Fruit fly (Drosophila melanogaster): ENCODE results near the gene Smyd3.
A peak's percentile ranks its signal among the peaks of the same experiment; 100 is the strongest.

Gene Smyd3

DNA sequence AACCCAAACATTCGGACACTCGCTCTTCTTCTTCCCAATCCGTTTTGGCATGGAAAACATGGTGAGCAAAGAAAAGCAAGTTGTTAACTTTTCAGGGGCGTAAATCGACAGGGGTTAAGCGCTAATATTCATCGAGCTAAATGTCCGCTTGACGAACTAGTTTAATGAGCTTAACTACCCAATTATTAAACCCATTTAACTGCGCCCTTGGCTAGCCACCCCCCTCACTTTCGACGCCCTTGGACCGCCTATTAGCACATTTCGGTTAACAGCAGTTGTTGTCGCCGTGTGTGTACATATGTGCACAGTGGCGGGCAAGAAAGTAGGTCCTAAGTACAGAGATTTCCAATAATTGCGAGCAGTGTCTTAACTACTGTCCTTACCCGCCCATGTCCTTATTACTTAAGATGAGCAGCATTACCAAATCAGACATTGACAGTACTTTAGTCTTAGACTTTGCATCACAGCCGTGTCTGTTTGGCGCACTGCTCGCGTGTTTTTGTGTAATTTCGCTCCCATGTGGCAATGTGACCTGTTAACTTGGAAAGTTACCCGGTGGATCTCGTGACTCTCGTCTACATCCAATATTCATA lies 19.1 kb downstream of the Smyd3 start (continued):
- TF ChIP-seq YL-1 (GFP tag; optimal IDR thresholded peaks at IDR 0.05) (peak; percentile 49), CG7987 (GFP tag; optimal IDR thresholded peaks at IDR 0.05) (peak; percentile 87), bsh (GFP tag; optimal IDR thresholded peaks at IDR 0.05) (peak; percentile 51 to 83), Doc2 (GFP tag; IDR thresholded peaks at IDR 0.05) (peak; percentile 64), CG2120 (GFP tag; optimal IDR thresholded peaks at IDR 0.05) (peak; percentile 99), CG10366 (GFP tag; IDR thresholded peaks at IDR 0.05) (peak; percentile 94), ci (GFP tag; IDR thresholded peaks at IDR 0.05) (peak; percentile 96), slbo (GFP tag; IDR thresholded peaks at IDR 0.05) (peak; percentile 98), CG18476 (GFP tag; optimal IDR thresholded peaks at IDR 0.05) (peak; percentile 77), eve (GFP tag; optimal IDR thresholded peaks at IDR 0.05) (peak in 1 of 2 experiments; percentile 18), NK7.1 (GFP tag; optimal IDR thresholded peaks at IDR 0.05) (peak; percentile 81), CG8290 (GFP tag; optimal IDR thresholded peaks at IDR 0.05) (peak; percentile 29), CG8290 (tag; optimal IDR thresholded peaks at IDR 0.05) (peak in 1 of 2 experiments; percentile 99), Aef1 (GFP tag; IDR thresholded peaks at IDR 0.05) (peak; percentile 93), CG5953 (GFP tag; IDR thresholded peaks at IDR 0.05) (peak; percentile 72), CG8089 (GFP tag; optimal IDR thresholded peaks at IDR 0.05) (peak; percentile 86), Tbp (GFP tag; optimal IDR thresholded peaks at IDR 0.05) (no peak), sob (GFP tag; IDR thresholded peaks at IDR 0.05) (peak; percentile 95), CG11723 (GFP tag; optimal IDR thresholded peaks at IDR 0.05) (peak; percentile 77), ac (GFP tag; optimal IDR thresholded peaks at IDR 0.05) (no peak), CG16779 (GFP tag; IDR thresholded peaks at IDR 0.05) (peak; percentile 96), fd64A (GFP tag; optimal IDR thresholded peaks at IDR 0.05) (peak; percentile 59), CG17912 (GFP tag; optimal IDR thresholded peaks at IDR 0.05) (no peak), CG1602 (GFP tag; optimal IDR thresholded peaks at IDR 0.05) (peak; percentile 87), CG2889 (GFP tag; IDR thresholded peaks at IDR 0.05) (peak; percentile 88), CG17802 (tag; optimal IDR thresholded peaks at IDR 0.05) (peak; percentile 42), CG10274 (GFP tag; optimal IDR thresholded peaks at IDR 0.05) (peak; percentile 81), CG10979 (tag; optimal IDR thresholded peaks at IDR 0.05) (peak; percentile 68), CG33557 (GFP tag; optimal IDR thresholded peaks at IDR 0.05) (no peak), CG17829 (tag; optimal IDR thresholded peaks at IDR 0.05) (peak; percentile 83), Dbx (GFP tag; IDR thresholded peaks at IDR 0.05) (peak; percentile 98), pum (GFP tag; optimal IDR thresholded peaks at IDR 0.05) (peak; percentile 93), insv (GFP tag; optimal IDR thresholded peaks at IDR 0.05) (peak in 1 of 2 experiments; percentile 22), Hr3 (GFP tag; optimal IDR thresholded peaks at IDR 0.05) (peak; percentile 86), CG30020 (tag; optimal IDR thresholded peaks at IDR 0.05) (peak; percentile 21), Doc3 (GFP tag; IDR thresholded peaks at IDR 0.05; ENCODE audit: partially characterized antibody) (no peak), CG4404 (GFP tag; IDR thresholded peaks at IDR 0.05) (peak; percentile 87), cato (GFP tag; optimal IDR thresholded peaks at IDR 0.05; ENCODE audit: borderline replicate concordance) (peak; percentile 66), jigr1 (GFP tag; IDR thresholded peaks at IDR 0.05) (peak; percentile 87), CG6254 (GFP tag; optimal IDR thresholded peaks at IDR 0.05) (peak; percentile 67), unc-4 (GFP tag; IDR thresholded peaks at IDR 0.05; ENCODE audit: partially characterized antibody) (no peak), run (tag; optimal IDR thresholded peaks at IDR 0.05) (peak; percentile 80), tin (GFP tag; optimal IDR thresholded peaks at IDR 0.05) (peak; percentile 86), CG7372 (GFP tag; IDR thresholded peaks at IDR 0.05) (peak; percentile 90), NC2α (GFP tag; optimal IDR thresholded peaks at IDR 0.05) (peak; percentile 68), CG10543 (GFP tag; optimal IDR thresholded peaks at IDR 0.05) (peak; percentile 16), CG4328 (GFP tag; optimal IDR thresholded peaks at IDR 0.05) (no peak), CG17568 (GFP tag; optimal IDR thresholded peaks at IDR 0.05) (peak; percentile 65), Eip74EF (GFP tag; optimal IDR thresholded peaks at IDR 0.05) (peak in 1 of 2 experiments; percentile 62), tap (tag; optimal IDR thresholded peaks at IDR 0.05) (peak; percentile 71)
